Worm (Caenorhabditis elegans) whole organism, L3 larva: ENCODE results near the gene T10C6.15.

Experiments used
- R02D3.7 ChIP-seq: fragments of 150-350 bp; optimal IDR thresholded peaks from 2 replicates; lab custom pipeline; 2014; ENCODE audit warnings: missing biosample characterization, missing genetic modification characterization
- ZK546.5 ChIP-seq: sonication (generic microtip); optimal IDR thresholded peaks from 2 replicates; lab custom pipeline; 2017; ENCODE audit warnings: missing biosample characterization, missing genetic modification characterization
- aly-2 ChIP-seq: fragments of 150-350 bp; optimal IDR thresholded peaks from 2 replicates; lab custom pipeline; 2014; ENCODE audit warnings: missing biosample characterization, missing genetic modification characterization
- ama-1 ChIP-seq: fragments of 150-350 bp; optimal IDR thresholded peaks from 2 replicates; lab custom pipeline; 2018
- ceh-28 ChIP-seq: fragments of 150-350 bp; optimal IDR thresholded peaks from 2 replicates; lab custom pipeline; 2014; ENCODE audit warnings: missing biosample characterization, missing genetic modification reagents, missing genetic modification characterization
- daf-12 ChIP-seq: fragments of 150-350 bp; optimal IDR thresholded peaks from 2 replicates; lab custom pipeline; 2014; ENCODE audit warnings: missing biosample characterization, missing genetic modification reagents, missing genetic modification characterization
- egl-27 ChIP-seq: sonication (generic microtip); optimal IDR thresholded peaks from 4 replicates; lab custom pipeline; 2017; ENCODE audit warnings: missing biosample characterization, missing genetic modification reagents, missing genetic modification characterization
- egl-5 ChIP-seq: fragments of 150-350 bp; optimal IDR thresholded peaks from 2 replicates; lab custom pipeline; 2017; ENCODE audit warnings: missing biosample characterization, missing genetic modification reagents, missing genetic modification characterization, inconsistent platforms
- elt-1 ChIP-seq: fragments of 150-350 bp; optimal IDR thresholded peaks from 2 replicates; lab custom pipeline; 2014; ENCODE audit warnings: missing biosample characterization, missing genetic modification characterization
- eor-1 ChIP-seq, 2 experiments: fragments of 150-350 bp; optimal IDR thresholded peaks; 2 replicates each; lab custom pipeline; 2014 to 2018; ENCODE audit warnings: missing biosample characterization in 2 of 2, missing genetic modification characterization in 2 of 2
- fkh-2 ChIP-seq: fragments of 150-350 bp; optimal IDR thresholded peaks from 2 replicates; lab custom pipeline; 2014; ENCODE audit warnings: missing biosample characterization, missing genetic modification reagents, missing genetic modification characterization
- fos-1 ChIP-seq: fragments of 150-350 bp; optimal IDR thresholded peaks from 2 replicates; lab custom pipeline; 2014; ENCODE audit warnings: missing biosample characterization, missing genetic modification characterization
- hmg-11 ChIP-seq: sonication (generic microtip); optimal IDR thresholded peaks from 2 replicates; lab custom pipeline; 2016; ENCODE audit warnings: missing genetic modification characterization, missing compliant biosample characterization
- jun-1 ChIP-seq: fragments of 150-350 bp; optimal IDR thresholded peaks from 2 replicates; lab custom pipeline; 2014; ENCODE audit warnings: missing biosample characterization, missing genetic modification reagents, missing genetic modification characterization
- lin-15B ChIP-seq: fragments of 150-350 bp; optimal IDR thresholded peaks from 2 replicates; lab custom pipeline; 2014; ENCODE audit warnings: missing biosample characterization, missing genetic modification characterization
- lin-39 ChIP-seq: fragments of 150-350 bp; optimal IDR thresholded peaks from 2 replicates; lab custom pipeline; 2018; ENCODE audit warnings: missing biosample characterization, missing genetic modification reagents, missing genetic modification characterization
- lsy-12 ChIP-seq: sonication (generic microtip); optimal IDR thresholded peaks from 2 replicates; lab custom pipeline; 2016; ENCODE audit warnings: mild to moderate bottlenecking, missing genetic modification characterization, missing compliant biosample characterization
- mdl-1 ChIP-seq: fragments of 150-350 bp; optimal IDR thresholded peaks from 2 replicates; lab custom pipeline; 2014; ENCODE audit warnings: missing biosample characterization, missing genetic modification characterization
- mml-1 ChIP-seq: fragments of 150-350 bp; sonication (generic microtip); optimal IDR thresholded peaks from 3 replicates; lab custom pipeline; 2014; ENCODE audit warnings: missing biosample characterization, missing genetic modification characterization
- nfya-1 ChIP-seq: sonication (generic microtip); optimal IDR thresholded peaks from 2 replicates; lab custom pipeline; 2017; ENCODE audit warnings: missing genetic modification characterization, mild to moderate bottlenecking, missing compliant biosample characterization, antibody characterized with exemption, moderate library complexity; ENCODE audit not compliant: insufficient read depth
- nhr-11 ChIP-seq: fragments of 150-350 bp; optimal IDR thresholded peaks from 2 replicates; lab custom pipeline; 2014; ENCODE audit warnings: missing biosample characterization, missing genetic modification characterization
- nhr-12 ChIP-seq: fragments of 150-350 bp; optimal IDR thresholded peaks from 2 replicates; lab custom pipeline; 2014; ENCODE audit warnings: missing biosample characterization, missing genetic modification characterization
- nhr-237 ChIP-seq: fragments of 150-350 bp; optimal IDR thresholded peaks from 2 replicates; lab custom pipeline; 2014; ENCODE audit warnings: missing biosample characterization, missing genetic modification characterization
- nhr-25 ChIP-seq: sonication (generic microtip); optimal IDR thresholded peaks from 2 replicates; lab custom pipeline; 2017; ENCODE audit warnings: missing biosample characterization, missing genetic modification characterization
- nhr-28 ChIP-seq: fragments of 150-350 bp; optimal IDR thresholded peaks from 2 replicates; lab custom pipeline; 2014; ENCODE audit warnings: missing biosample characterization, missing genetic modification characterization
- nhr-43 ChIP-seq: sonication (generic microtip); optimal IDR thresholded peaks from 2 replicates; lab custom pipeline; 2016; ENCODE audit warnings: mild to moderate bottlenecking, missing genetic modification characterization, missing compliant biosample characterization; ENCODE audit not compliant: poor library complexity, severe bottlenecking
- nhr-76 ChIP-seq: fragments of 150-350 bp; sonication (generic microtip); optimal IDR thresholded peaks from 5 replicates; lab custom pipeline; 2014; ENCODE audit warnings: missing biosample characterization, missing genetic modification characterization
- pha-4 ChIP-seq: fragments of 150-350 bp; optimal IDR thresholded peaks from 2 replicates; lab custom pipeline; 2014; ENCODE audit warnings: missing biosample characterization, missing genetic modification reagents, missing genetic modification characterization
- pqm-1 ChIP-seq: fragments of 150-350 bp; optimal IDR thresholded peaks from 2 replicates; lab custom pipeline; 2017; ENCODE audit warnings: missing biosample characterization, missing genetic modification characterization, inconsistent platforms
- sea-2 ChIP-seq: fragments of 150-350 bp; sonication (generic microtip); optimal IDR thresholded peaks from 4 replicates; lab custom pipeline; 2014; ENCODE audit warnings: missing biosample characterization, missing genetic modification reagents, missing genetic modification characterization
- skn-1 ChIP-seq: fragments of 150-350 bp; optimal IDR thresholded peaks from 2 replicates; lab custom pipeline; 2014; ENCODE audit warnings: missing biosample characterization, missing genetic modification characterization
- tbx-2 ChIP-seq: sonication (generic microtip); optimal IDR thresholded peaks from 2 replicates; lab custom pipeline; 2016; ENCODE audit warnings: mild to moderate bottlenecking, missing genetic modification characterization, missing compliant biosample characterization
- unc-62 ChIP-seq: fragments of 150-350 bp; sonication (generic microtip); optimal IDR thresholded peaks from 4 replicates; lab custom pipeline; 2014; ENCODE audit warnings: missing biosample characterization, missing genetic modification reagents, missing genetic modification characterization
- zag-1 ChIP-seq: fragments of 150-350 bp; optimal IDR thresholded peaks from 2 replicates; lab custom pipeline; 2014; ENCODE audit warnings: missing biosample characterization, missing genetic modification characterization
- ztf-11 ChIP-seq: fragments of 150-350 bp; optimal IDR thresholded peaks from 2 replicates; lab custom pipeline; 2014; ENCODE audit warnings: missing biosample characterization, missing genetic modification characterization
- ztf-4 ChIP-seq: fragments of 150-350 bp; optimal IDR thresholded peaks from 2 replicates; lab custom pipeline; 2014; ENCODE audit warnings: missing biosample characterization, missing genetic modification characterization

Gene T10C6.15

ce11 chrV:16016977-16017376 lies 28.8 kb downstream of the T10C6.15 start:
- TF ChIP-seq jun-1 (no peak), ZK546.5 (tag; lab: Kevin White, UChicago) (no peak), nhr-43 (tag; lab: Kevin White, UChicago) (no peak), pha-4 (no peak), ama-1 (lab: Kevin White, UChicago) (no peak), zag-1 (tag; lab: Kevin White, UChicago) (no peak), nhr-12 (tag; lab: Kevin White, UChicago) (no peak), daf-12 (tag; lab: Kevin White, UChicago) (no peak), nfya-1 (tag; lab: Kevin White, UChicago) (no peak)

DNA sequence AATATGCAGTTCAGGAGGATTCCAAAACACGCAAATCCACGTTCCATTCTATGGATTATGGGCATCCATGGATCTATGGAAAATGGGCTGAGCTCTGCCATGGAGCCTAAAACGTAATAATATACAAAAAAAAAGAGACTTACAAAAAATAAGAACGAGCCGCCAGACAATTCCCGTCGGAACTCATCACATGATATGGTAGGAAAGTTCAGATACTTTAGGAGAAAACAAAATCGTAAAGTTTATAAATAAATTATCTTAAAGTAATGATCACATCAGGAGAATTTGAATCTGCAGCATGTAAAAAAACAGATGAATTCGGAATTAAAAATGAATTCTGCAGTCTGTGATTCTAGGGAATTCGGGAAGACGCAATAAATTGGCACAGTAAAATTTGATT lies 30.1 kb downstream of the T10C6.15 start, which contains the start of gene str-232:
Gene str-232, minus strand, starts transcription at position 101 of the 400 bp plus-strand sequence.
- no peak for TF ChIP-seq nhr-43 (tag; lab: Kevin White, UChicago)
- no peak for TF ChIP-seq tbx-2 (tag; lab: Kevin White, UChicago)
- no peak for TF ChIP-seq egl-5
- no peak for TF ChIP-seq hmg-11
- no peak for TF ChIP-seq fos-1 (tag; lab: Kevin White, UChicago)
- no peak for TF ChIP-seq nhr-12 (tag; lab: Kevin White, UChicago)
- no peak for TF ChIP-seq lsy-12 (tag; lab: Kevin White, UChicago)
- TF ChIP-seq ztf-11 (tag; lab: Kevin White, UChicago): no peak
- TF ChIP-seq skn-1: no peak
- TF ChIP-seq lin-39 (tag; lab: Kevin White, UChicago): no peak
- no peak for TF ChIP-seq daf-12 (tag; lab: Kevin White, UChicago)
- no peak for TF ChIP-seq mml-1 (tag; lab: Kevin White, UChicago)
- no peak for TF ChIP-seq ceh-28 (tag; lab: Kevin White, UChicago)

- TF ChIP-seq hmg-11 (no peak), skn-1 (no peak), lin-39 (tag; lab: Kevin White, UChicago) (no peak), nhr-76 (tag; lab: Kevin White, UChicago) (no peak), nfya-1 (tag; lab: Kevin White, UChicago) (no peak), ztf-11 (tag; lab: Kevin White, UChicago) (no peak), aly-2 (no peak), fkh-2 (no peak), nhr-25 (tag; lab: Kevin White, UChicago) (no peak), ama-1 (lab: Kevin White, UChicago) (no peak), egl-27 (tag; lab: Kevin White, UChicago) (no peak), R02D3.7 (tag; lab: Kevin White, UChicago) (no peak), nhr-11 (no peak), nhr-28 (tag; lab: Kevin White, UChicago) (no peak)
- TF ChIP-seq, all 47 proteins: peak for 0
Measured at ce11 chrV:16009564-16009963, 36.2 kb downstream of the T10C6.15 start, which contains the start of gene str-233. str-233 (minus strand) TSS chrV:16009664.

ce11 chrV:16007505-16007904 lies 38.2 kb downstream of the T10C6.15 start, which contains the start of gene str-231:
str-231 (minus strand) TSS chrV:16007605.
- no peak for TF ChIP-seq mml-1 (tag; lab: Kevin White, UChicago)
- no peak for TF ChIP-seq lin-39 (tag; lab: Kevin White, UChicago)
- no peak for TF ChIP-seq ama-1 (lab: Kevin White, UChicago)
- TF ChIP-seq hmg-11: no peak
- TF ChIP-seq unc-62 (GFP tag; lab: Kevin White, UChicago): no peak
- no peak for TF ChIP-seq nhr-76 (tag; lab: Kevin White, UChicago)
- TF ChIP-seq pqm-1 (tag; lab: Kevin White, UChicago): no peak
- no peak for TF ChIP-seq fos-1 (tag; lab: Kevin White, UChicago)
- no peak for TF ChIP-seq jun-1
- no peak for TF ChIP-seq lin-15B (tag; lab: Kevin White, UChicago)
- no peak for TF ChIP-seq egl-27 (tag; lab: Kevin White, UChicago)
- no peak for TF ChIP-seq ztf-4 (tag; lab: Kevin White, UChicago)
- no peak for TF ChIP-seq zag-1 (tag; lab: Kevin White, UChicago)
- no peak for TF ChIP-seq eor-1 (tag; optimal IDR thresholded peaks at IDR 0.05; lab: Kevin White, UChicago)
- no peak for TF ChIP-seq nhr-11

- TF ChIP-seq elt-1 (no peak), mdl-1 (tag; lab: Kevin White, UChicago) (no peak), sea-2 (GFP tag; lab: Kevin White, UChicago) (no peak), nhr-237 (tag; lab: Kevin White, UChicago) (no peak)
Measured at ce11 chrV:16002288-16002687, 43.5 kb downstream of the T10C6.15 start, which contains the start of gene nhr-63. nhr-63 (plus strand) TSS chrV:16002588.
